Fruit fly (Drosophila melanogaster) whole organism, embryonic: Measurements from ENCODE around the gene Chchd2.

ENCODE experiments used
- Ada2b ChIP-seq: fragments of 200-800 bp; sonication (Bioruptor generic); IDR thresholded peaks from 2 replicates; pipeline ENCODE4 v1.3.6; 2022; ENCODE audit warnings: missing biosample characterization, missing genetic modification characterization
- Atf6 ChIP-seq: fragments of 200-800 bp; sonication (Bioruptor generic); IDR thresholded peaks from 2 replicates; pipeline ENCODE4 v1.3.6; 2022; ENCODE audit warnings: missing biosample characterization, missing genetic modification characterization
- BEAF-32 ChIP-seq: fragments of 200-800 bp; sonication (Bioruptor generic); optimal IDR thresholded peaks from 3 replicates; lab custom pipeline; 2017; ENCODE audit warnings: missing biosample characterization, missing genetic modification characterization, mild to moderate bottlenecking, moderate library complexity, missing genetic modification reagents
- Bgb ChIP-seq: fragments of 200-800 bp; sonication (Bioruptor generic); IDR thresholded peaks from 2 replicates; pipeline ENCODE4 v1.3.6; 2022; ENCODE audit warnings: missing biosample characterization, missing genetic modification characterization; ENCODE audit not compliant: partially characterized antibody
- CG10431 ChIP-seq: fragments of 200-800 bp; sonication (Bioruptor generic); optimal IDR thresholded peaks from 3 replicates; lab custom pipeline; 2018; ENCODE audit warnings: missing biosample characterization, mild to moderate bottlenecking, missing genetic modification characterization
- CG12104 ChIP-seq: fragments of 200-800 bp; sonication (Bioruptor generic); optimal IDR thresholded peaks from 3 replicates; lab custom pipeline; 2016; ENCODE audit warnings: missing biosample characterization, missing genetic modification characterization
- CG1602 ChIP-seq: fragments of 200-800 bp; sonication (Bioruptor generic); optimal IDR thresholded peaks from 3 replicates; lab custom pipeline; 2016; ENCODE audit warnings: missing biosample characterization, missing genetic modification characterization
- CG1647 ChIP-seq: fragments of 200-800 bp; sonication (Bioruptor generic); optimal IDR thresholded peaks from 3 replicates; lab custom pipeline; 2016; ENCODE audit warnings: missing biosample characterization, missing genetic modification characterization
- CG17385 ChIP-seq: fragments of 200-800 bp; sonication (Bioruptor generic); optimal IDR thresholded peaks from 3 replicates; lab custom pipeline; 2018; ENCODE audit warnings: missing biosample characterization, mild to moderate bottlenecking, missing genetic modification characterization
- CG18262 ChIP-seq: fragments of 200-800 bp; optimal IDR thresholded peaks from 3 replicates; lab custom pipeline; 2019; ENCODE audit warnings: missing biosample characterization, mild to moderate bottlenecking, missing genetic modification characterization, moderate library complexity
- CG4424 ChIP-seq: fragments of 200-800 bp; sonication (Bioruptor generic); optimal IDR thresholded peaks from 3 replicates; lab custom pipeline; 2016; ENCODE audit warnings: missing biosample characterization, missing genetic modification characterization
- CG6765 ChIP-seq: fragments of 200-800 bp; sonication (Bioruptor generic); optimal IDR thresholded peaks from 3 replicates; lab custom pipeline; 2017; ENCODE audit warnings: missing biosample characterization, mild to moderate bottlenecking, missing genetic modification characterization
- CG6791 ChIP-seq: fragments of 200-800 bp; sonication (Bioruptor generic); IDR thresholded peaks from 3 replicates; pipeline ENCODE4 v1.3.6; 2022; ENCODE audit warnings: missing biosample characterization, missing genetic modification characterization; ENCODE audit not compliant: partially characterized antibody
- CG7928 ChIP-seq: fragments of 200-800 bp; sonication (Bioruptor generic); optimal IDR thresholded peaks from 2 replicates; lab custom pipeline; 2017; ENCODE audit warnings: missing biosample characterization, mild to moderate bottlenecking, missing genetic modification characterization
- CG7963 ChIP-seq: fragments of 200-800 bp; sonication (Bioruptor generic); IDR thresholded peaks from 3 replicates; pipeline ENCODE4 v1.3.6; 2022; ENCODE audit warnings: missing biosample characterization, missing genetic modification characterization; ENCODE audit not compliant: partially characterized antibody
- CG7987 ChIP-seq: fragments of 200-800 bp; sonication (Bioruptor generic); optimal IDR thresholded peaks from 2 replicates; lab custom pipeline; 2018; ENCODE audit warnings: missing biosample characterization, mild to moderate bottlenecking, missing genetic modification characterization, moderate library complexity
- CG9609 ChIP-seq: fragments of 200-800 bp; sonication (Bioruptor generic); optimal IDR thresholded peaks from 3 replicates; lab custom pipeline; 2016; ENCODE audit warnings: missing biosample characterization, missing genetic modification characterization
- Dfd ChIP-seq, 2 experiments: fragments of >200 bp; optimal IDR thresholded peaks; 2 replicates each; lab custom pipeline; 2017; ENCODE audit warnings: missing biosample characterization in 2 of 2, missing genetic modification characterization in 2 of 2
- Dll ChIP-seq: fragments of 200-800 bp; sonication (Bioruptor generic); IDR thresholded peaks from 4 replicates; pipeline ENCODE4 v1.3.6; 2022; ENCODE audit warnings: missing biosample characterization, missing genetic modification characterization; ENCODE audit not compliant: partially characterized antibody
- Doc3 ChIP-seq: fragments of 200-800 bp; sonication (Bioruptor generic); IDR thresholded peaks from 3 replicates; pipeline ENCODE4 v1.3.6; 2022; ENCODE audit warnings: missing biosample characterization, missing genetic modification characterization; ENCODE audit not compliant: partially characterized antibody
- Dref ChIP-seq: fragments of 200-800 bp; sonication (Bioruptor generic); IDR thresholded peaks from 2 replicates; pipeline ENCODE4 v1.3.6; 2022; ENCODE audit warnings: missing biosample characterization, missing genetic modification characterization
- H2.0 ChIP-seq: fragments of 200-800 bp; sonication (Bioruptor generic); IDR thresholded peaks from 2 replicates; pipeline ENCODE4 v1.3.6; 2022; ENCODE audit warnings: missing biosample characterization, missing genetic modification characterization
- Hmx ChIP-seq: fragments of 200-800 bp; sonication (Bioruptor generic); optimal IDR thresholded peaks from 2 replicates; lab custom pipeline; 2016; ENCODE audit warnings: missing biosample characterization, missing genetic modification characterization
- Mrtf ChIP-seq: fragments of 200-800 bp; sonication (Bioruptor generic); IDR thresholded peaks from 3 replicates; pipeline ENCODE4 v1.3.6; 2022; ENCODE audit warnings: missing biosample characterization, missing genetic modification characterization
- NK7.1 ChIP-seq: fragments of 200-800 bp; sonication (Bioruptor generic); optimal IDR thresholded peaks from 3 replicates; lab custom pipeline; 2016; ENCODE audit warnings: missing biosample characterization, missing genetic modification characterization
- NfI ChIP-seq: fragments of 200-800 bp; sonication (Bioruptor generic); optimal IDR thresholded peaks from 3 replicates; lab custom pipeline; 2018; ENCODE audit warnings: missing biosample characterization, mild to moderate bottlenecking, missing genetic modification characterization, moderate library complexity
- Oaz ChIP-seq: fragments of 200-800 bp; sonication (Bioruptor generic); IDR thresholded peaks from 2 replicates; pipeline ENCODE4 v1.3.6; 2022; ENCODE audit warnings: missing biosample characterization, missing genetic modification characterization
- abd-A ChIP-seq: fragments of 200-800 bp; sonication (Bioruptor generic); optimal IDR thresholded peaks from 3 replicates; lab custom pipeline; 2019; ENCODE audit warnings: missing biosample characterization, mild to moderate bottlenecking, missing genetic modification characterization, moderate library complexity
- aop ChIP-seq: fragments of 200-800 bp; sonication (Bioruptor generic); IDR thresholded peaks from 2 replicates; pipeline ENCODE4 v1.3.6; 2022; ENCODE audit warnings: missing biosample characterization, missing genetic modification characterization
- ap ChIP-seq: fragments of 200-800 bp; sonication (Bioruptor generic); IDR thresholded peaks from 2 replicates; pipeline ENCODE4 v1.3.6; 2022; ENCODE audit warnings: missing biosample characterization, missing genetic modification characterization
- corto ChIP-seq: fragments of 200-800 bp; sonication (Bioruptor generic); optimal IDR thresholded peaks from 2 replicates; lab custom pipeline; 2016; ENCODE audit warnings: missing biosample characterization, mild to moderate bottlenecking, missing genetic modification characterization, moderate library complexity
- da ChIP-seq: fragments of 200-800 bp; sonication (Bioruptor generic); optimal IDR thresholded peaks from 2 replicates; lab custom pipeline; 2016; ENCODE audit warnings: missing biosample characterization, missing genetic modification characterization
- emc ChIP-seq: fragments of 200-800 bp; sonication (Bioruptor generic); optimal IDR thresholded peaks from 2 replicates; lab custom pipeline; 2016; ENCODE audit warnings: missing biosample characterization, missing genetic modification characterization
- esg ChIP-seq: fragments of 200-800 bp; sonication (Bioruptor generic); conservative IDR thresholded peaks from 2 replicates; pipeline ENCODE4 v1.3.6; 2022; ENCODE audit warnings: missing biosample characterization, missing genetic modification characterization
- fru ChIP-seq: fragments of >200 bp; optimal IDR thresholded peaks from 2 replicates; lab custom pipeline; 2017
- gce ChIP-seq: fragments of 200-800 bp; sonication (Bioruptor generic); IDR thresholded peaks from 3 replicates; pipeline ENCODE4 v1.3.6; 2022; ENCODE audit warnings: missing biosample characterization, missing genetic modification characterization
- gcm2 ChIP-seq: fragments of 200-800 bp; sonication (Bioruptor generic); optimal IDR thresholded peaks from 2 replicates; lab custom pipeline; 2016; ENCODE audit warnings: missing biosample characterization, missing genetic modification characterization
- grau ChIP-seq: fragments of 200-800 bp; optimal IDR thresholded peaks from 3 replicates; lab custom pipeline; 2019; ENCODE audit warnings: missing biosample characterization, mild to moderate bottlenecking, missing genetic modification characterization, moderate library complexity
- grn ChIP-seq: fragments of 200-800 bp; sonication (Bioruptor generic); optimal IDR thresholded peaks from 3 replicates; lab custom pipeline; 2017; ENCODE audit warnings: missing biosample characterization, missing genetic modification characterization
- gsb ChIP-seq: fragments of 200-800 bp; sonication (Bioruptor generic); IDR thresholded peaks from 2 replicates; pipeline ENCODE4 v1.3.6; 2022; ENCODE audit warnings: missing biosample characterization, missing genetic modification characterization
- ind ChIP-seq: fragments of 200-800 bp; sonication (Bioruptor generic); optimal IDR thresholded peaks from 3 replicates; lab custom pipeline; 2016; ENCODE audit warnings: missing biosample characterization, missing genetic modification characterization
- insv ChIP-seq, 2 experiments: fragments of 200-800 bp; sonication (Bioruptor generic); optimal IDR thresholded peaks; 3 replicates each; lab custom pipeline; 2016 to 2018; ENCODE audit warnings: missing biosample characterization in 2 of 2, missing genetic modification characterization in 2 of 2
- nerfin-2 ChIP-seq: fragments of 200-800 bp; sonication (Bioruptor generic); IDR thresholded peaks from 2 replicates; pipeline ENCODE4 v1.3.6; 2022; ENCODE audit warnings: missing biosample characterization, missing genetic modification characterization; ENCODE audit not compliant: partially characterized antibody
- rib ChIP-seq: fragments of 200-800 bp; sonication (Bioruptor generic); IDR thresholded peaks from 2 replicates; pipeline ENCODE4 v1.3.6; 2022; ENCODE audit warnings: missing biosample characterization, missing genetic modification characterization
- salm ChIP-seq: fragments of 200-800 bp; sonication (Bioruptor generic); optimal IDR thresholded peaks from 2 replicates; lab custom pipeline; 2018; ENCODE audit warnings: missing biosample characterization, mild to moderate bottlenecking, missing genetic modification characterization
- sens ChIP-seq: fragments of 200-800 bp; sonication (Bioruptor generic); peaks from one replicate; lab custom pipeline; 2016; ENCODE audit warnings: missing biosample characterization, missing genetic modification characterization
- sim ChIP-seq: fragments of 200-800 bp; sonication (Bioruptor generic); IDR thresholded peaks from 2 replicates; pipeline ENCODE4 v1.3.6; 2022; ENCODE audit warnings: missing biosample characterization, missing genetic modification characterization
- tll ChIP-seq, 2 experiments: fragments of 200-800 bp in 1 of 2; fragments of >200 bp in 1 of 2; sonication (Bioruptor generic) in 1 of 2; optimal IDR thresholded peaks; 2 replicates each; lab custom pipeline; 2017 to 2019; ENCODE audit warnings: missing biosample characterization in 2 of 2, missing genetic modification characterization in 2 of 2, mild to moderate bottlenecking in 1 of 2, moderate library complexity in 1 of 2
- ttk ChIP-seq: fragments of 200-800 bp; sonication (Bioruptor generic); IDR thresholded peaks from 2 replicates; pipeline ENCODE4 v2.1.2; 2022; ENCODE audit warnings: missing biosample characterization, missing genetic modification characterization
- tx ChIP-seq: fragments of 200-800 bp; sonication (Bioruptor generic); optimal IDR thresholded peaks from 2 replicates; lab custom pipeline; 2016; ENCODE audit warnings: missing biosample characterization, missing genetic modification characterization
- usp ChIP-seq: fragments of >200 bp; optimal IDR thresholded peaks from 2 replicates; lab custom pipeline; 2017; ENCODE audit warnings: missing biosample characterization, missing genetic modification characterization

Gene Chchd2

dm6 chrX:17142940-17143534, 5.8 kb upstream of the Chchd2 start, which contains the start of the genes mei-217 and mei-218 (continued):
- TF ChIP-seq CG9609 (GFP tag; lab: Kevin White, UChicago): no peak
- no peak for TF ChIP-seq usp (GFP tag; lab: Kevin White, UChicago)
- TF ChIP-seq CG1602 (GFP tag; lab: Kevin White, UChicago): no peak
- TF ChIP-seq sim (GFP tag; lab: Robert Waterston, UW): no peak
- TF ChIP-seq ap (GFP tag; lab: Robert Waterston, UW): no peak
- TF ChIP-seq insv (GFP tag; optimal IDR thresholded peaks at IDR 0.05; lab: Kevin White, UChicago): no peak
- TF ChIP-seq Dll (GFP tag; lab: Robert Waterston, UW): peak; percentile 78
- no peak for TF ChIP-seq corto
- TF ChIP-seq sens (GFP tag; lab: Kevin White, UChicago): peak; percentile 84
- peak; percentile 69; the same call in 2 of the 3 replicates for TF ChIP-seq CG6791 (GFP tag; lab: Robert Waterston, UW)
- no peak for TF ChIP-seq gce
- TF ChIP-seq H2.0 (GFP tag; lab: Robert Waterston, UW): no peak
- no peak for TF ChIP-seq gsb (GFP tag; lab: Robert Waterston, UW)
- TF ChIP-seq gcm2 (GFP tag; lab: Kevin White, UChicago): no peak
- no peak for TF ChIP-seq ttk (GFP tag; lab: Robert Waterston, UW)
- no peak for TF ChIP-seq Hmx (GFP tag; lab: Kevin White, UChicago)
- TF ChIP-seq ind (GFP tag; lab: Kevin White, UChicago): no peak
- no peak for TF ChIP-seq Atf6
- no peak for TF ChIP-seq tx (GFP tag; lab: Kevin White, UChicago)
- TF ChIP-seq CG1647 (GFP tag; lab: Kevin White, UChicago): no peak
- no peak for TF ChIP-seq CG12104 (GFP tag; lab: Kevin White, UChicago)
- TF ChIP-seq fru (lab: Kevin White, UChicago): no peak
- TF ChIP-seq CG7987: no peak
- peak; percentile 60 for TF ChIP-seq Bgb (GFP tag; lab: Robert Waterston, UW)
- TF ChIP-seq BEAF-32 (GFP tag; lab: Kevin White, UChicago): peak; percentile 84
- TF ChIP-seq CG7928 (GFP tag; lab: Kevin White, UChicago): no peak
- TF ChIP-seq salm (tag; lab: Kevin White, UChicago): no peak
- peak; percentile 66; the same call in 1 of the 3 replicates for TF ChIP-seq Doc3 (GFP tag; lab: Robert Waterston, UW)
- TF ChIP-seq Oaz (GFP tag; lab: Robert Waterston, UW): no peak
- TF ChIP-seq nerfin-2: 0 out of 2 replicates have a peak, but pooled peaks have one; percentile 39
- TF ChIP-seq abd-A (tag; lab: Kevin White, UChicago): no peak
- no peak for TF ChIP-seq NK7.1 (GFP tag; lab: Kevin White, UChicago)
- no peak for TF ChIP-seq CG17385
- no peak for TF ChIP-seq Dfd (GFP tag; optimal IDR thresholded peaks at IDR 0.05; lab: Kevin White, UChicago)
- TF ChIP-seq CG10431 (GFP tag; lab: Kevin White, UChicago): no peak
- peak; percentile 50 for TF ChIP-seq Dref (GFP tag; lab: Robert Waterston, UW)
- no peak for TF ChIP-seq da (GFP tag; lab: Kevin White, UChicago)
- TF ChIP-seq tll (GFP tag; optimal IDR thresholded peaks at IDR 0.05; lab: Kevin White, UChicago): no peak
- no peak for TF ChIP-seq grn
- TF ChIP-seq emc (GFP tag; lab: Kevin White, UChicago): no peak
- no peak for TF ChIP-seq aop (GFP tag; lab: Robert Waterston, UW)
- TF ChIP-seq Mrtf (GFP tag; lab: Robert Waterston, UW): no peak
- TF ChIP-seq grau (tag; lab: Kevin White, UChicago): no peak
- no peak for TF ChIP-seq Ada2b (GFP tag; lab: Robert Waterston, UW)
- TF ChIP-seq CG7963 (GFP tag; lab: Robert Waterston, UW): no peak
- TF ChIP-seq CG6765: no peak
- peak; percentile 32 for TF ChIP-seq CG18262 (tag; lab: Kevin White, UChicago)
- TF ChIP-seq NfI (GFP tag; lab: Kevin White, UChicago): no peak
- no peak for TF ChIP-seq esg (GFP tag; lab: Robert Waterston, UW)
- TF ChIP-seq rib: no peak
- peak; percentile 22 for TF ChIP-seq CG4424 (GFP tag; lab: Kevin White, UChicago)
